Worm (Caenorhabditis elegans): ENCODE measurements around the gene Y43F8B.15.

Y43F8B.15 gene

ce11 chrV:19462020-19462419 lies at the start of gene Y43F8B.15:
Gene Y43F8B.15 (minus strand): TSS chrV:19462120.
- TF ChIP-seq unc-62 (GFP tag; optimal IDR thresholded peaks at IDR 0.05) = no peak

DNA sequence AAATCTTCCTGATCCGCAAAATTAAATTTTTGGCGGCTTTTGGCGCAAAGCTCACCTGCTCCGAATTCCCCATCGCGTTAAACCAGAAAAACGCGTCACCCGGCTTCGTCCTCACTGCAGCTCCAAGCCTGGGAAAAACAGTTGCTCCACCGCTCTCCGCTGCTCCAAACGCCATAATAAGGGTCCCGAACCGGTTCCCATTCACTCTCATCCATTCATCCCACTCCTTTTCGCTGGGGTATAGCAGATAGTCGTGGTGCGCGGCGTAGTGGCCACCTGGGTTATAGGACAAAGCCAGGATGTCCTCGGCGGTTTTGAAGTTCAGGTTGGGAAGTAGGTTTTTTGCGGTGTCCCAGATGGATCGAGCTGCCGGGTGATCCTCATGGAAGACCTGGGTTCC lies 49.0 kb upstream of the Y43F8B.15 start:
- TF ChIP-seq unc-62 (GFP tag; optimal IDR thresholded peaks at IDR 0.05) = no peak

- no peak for TF ChIP-seq unc-62 (GFP tag; optimal IDR thresholded peaks at IDR 0.05)
Observed at ce11 chrV:19510352-19510751, 48.4 kb upstream of the Y43F8B.15 start.

DNA sequence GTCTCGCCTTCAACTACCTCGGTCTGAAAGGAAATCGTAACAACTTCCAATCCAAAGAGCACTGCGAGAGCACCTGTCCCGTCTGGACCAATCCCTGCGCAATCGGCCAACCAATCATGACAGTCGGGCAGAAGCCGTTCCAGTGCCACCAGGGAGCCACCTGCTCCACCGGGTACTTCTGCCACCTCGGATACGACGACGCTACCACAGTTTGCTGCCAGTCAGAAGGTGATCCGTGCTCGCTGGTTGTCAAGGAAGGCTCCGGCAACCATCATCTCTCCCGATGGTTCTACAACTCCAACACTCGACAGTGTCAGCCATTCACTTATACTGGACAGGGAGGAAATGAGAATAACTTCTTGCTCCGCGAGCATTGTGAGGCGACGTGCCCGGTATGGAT lies 47.1 kb upstream of the Y43F8B.15 start:
- TF ChIP-seq unc-62 (GFP tag; optimal IDR thresholded peaks at IDR 0.05) = no peak

- TF ChIP-seq unc-62 (GFP tag; optimal IDR thresholded peaks at IDR 0.05) = no peak
Observed at ce11 chrV:19502579-19503151, 40.7 kb upstream of the Y43F8B.15 start, which contains the start of gene Y43F8B.3. Gene Y43F8B.3 (plus strand): TSS chrV:19503101.

DNA sequence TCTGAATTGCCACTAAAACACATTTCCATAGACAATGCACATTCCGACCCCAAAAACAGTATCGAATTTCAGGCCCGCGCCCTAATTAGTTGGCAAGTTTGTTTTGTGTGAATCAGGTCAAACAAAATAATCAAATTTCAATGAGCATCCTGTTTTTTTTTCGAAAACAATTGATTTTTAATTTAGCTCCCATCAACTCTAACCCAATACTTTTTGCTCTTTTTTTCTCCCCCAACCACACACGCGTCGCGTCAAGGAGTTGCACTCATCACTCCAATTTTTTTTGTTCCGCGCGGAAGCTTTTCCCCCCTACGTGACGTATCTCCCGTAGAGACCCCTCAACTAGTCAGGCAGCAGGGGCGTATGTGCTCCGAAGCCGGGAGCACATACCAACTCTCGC lies 39.5 kb upstream of the Y43F8B.15 start:
- TF ChIP-seq unc-62 (GFP tag; optimal IDR thresholded peaks at IDR 0.05) = no peak

ce11 chrV:19497087-19497486 lies 35.2 kb upstream of the Y43F8B.15 start:
- no peak for TF ChIP-seq unc-62 (GFP tag; optimal IDR thresholded peaks at IDR 0.05)

- TF ChIP-seq unc-62 (GFP tag; optimal IDR thresholded peaks at IDR 0.05) = no peak
Observed at ce11 chrV:19495587-19495986, 33.7 kb upstream of the Y43F8B.15 start, which contains the start of gene scl-21. Gene scl-21 (minus strand): TSS chrV:19495687.

ce11 chrV:19495145-19495544 lies 33.2 kb upstream of the Y43F8B.15 start:
- TF ChIP-seq unc-62 (GFP tag; optimal IDR thresholded peaks at IDR 0.05) = no peak

DNA sequence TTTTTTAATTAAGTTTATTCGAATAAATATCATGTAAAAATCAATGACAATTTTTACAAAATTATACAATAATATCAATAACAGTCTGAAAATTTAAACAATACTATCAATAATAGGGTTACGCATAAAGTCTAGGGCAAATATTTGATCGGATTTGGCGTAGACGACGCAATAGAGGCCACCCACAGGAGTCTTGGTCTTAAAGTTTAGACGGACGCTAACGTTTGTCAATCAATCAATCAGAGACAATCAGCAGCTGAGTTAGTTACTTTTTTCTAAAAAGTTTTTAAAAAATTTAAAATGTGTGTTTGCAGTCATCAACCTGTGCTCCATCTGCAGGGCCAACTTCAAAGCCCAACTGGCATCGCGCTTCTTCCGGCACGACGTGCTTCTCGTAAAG lies 29.4 kb upstream of the Y43F8B.15 start, which contains the start of gene Y43F8B.29:
Y43F8B.29 (plus strand) TSS at position 301 of the 400 bp plus-strand sequence.
- TF ChIP-seq unc-62 (GFP tag; optimal IDR thresholded peaks at IDR 0.05) = no peak

DNA sequence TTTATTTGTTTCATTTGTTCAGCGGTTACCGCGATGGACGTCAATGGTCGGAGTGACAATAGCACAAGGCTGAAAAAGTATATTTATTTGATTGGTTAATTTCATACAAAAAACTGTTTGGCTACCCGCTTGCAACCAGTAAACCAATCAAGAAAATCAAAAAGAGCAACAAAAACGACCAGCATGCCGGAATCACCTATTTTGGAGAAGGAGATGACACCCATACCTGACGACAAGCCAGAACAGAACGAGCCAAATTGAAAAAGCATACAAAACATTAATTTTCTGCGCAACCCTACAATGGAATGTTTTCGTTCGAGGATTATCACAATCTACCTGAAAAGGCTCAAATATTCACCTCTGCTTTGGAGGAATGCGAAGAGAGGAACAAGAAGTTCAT lies 28.5 kb upstream of the Y43F8B.15 start, which contains the start of gene Y43F8B.7:
Y43F8B.7 (plus strand) TSS at position 301 of the 400 bp plus-strand sequence.
- TF ChIP-seq unc-62 (GFP tag; optimal IDR thresholded peaks at IDR 0.05) = no peak

ce11 chrV:19485690-19486089 lies 23.8 kb upstream of the Y43F8B.15 start, which contains the start of gene Y43F8B.18:
Gene Y43F8B.18 (plus strand): TSS chrV:19485990.
- TF ChIP-seq unc-62 (GFP tag; optimal IDR thresholded peaks at IDR 0.05) = no peak

DNA sequence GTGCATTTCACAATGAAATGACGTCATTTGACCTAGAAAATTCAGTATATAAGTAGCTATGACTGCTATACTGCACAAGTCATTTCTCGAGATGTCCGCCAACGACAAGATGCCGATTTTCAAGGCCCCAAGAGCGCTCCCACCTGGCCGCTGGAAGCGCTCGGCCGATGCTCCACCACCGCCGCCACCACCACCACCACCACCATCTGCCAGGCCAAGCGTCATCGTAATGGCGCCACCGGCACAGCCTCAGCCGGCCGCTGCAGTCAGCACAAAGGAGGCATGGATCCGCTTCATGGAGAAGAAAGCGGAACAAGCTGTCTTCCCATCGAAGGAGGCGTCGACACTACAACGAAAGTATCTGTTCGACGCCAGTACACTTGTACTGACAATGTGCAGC lies 23.3 kb upstream of the Y43F8B.15 start, which contains the start of gene Y43F8B.28:
Y43F8B.28 (plus strand) TSS at position 59 of the 400 bp plus-strand sequence.
- no peak for TF ChIP-seq unc-62 (GFP tag; optimal IDR thresholded peaks at IDR 0.05)

ce11 chrV:19484507-19484906 lies 22.6 kb upstream of the Y43F8B.15 start, which contains the start of gene Y43F8B.17:
Gene Y43F8B.17 (plus strand): TSS chrV:19484721.
- TF ChIP-seq unc-62 (GFP tag; optimal IDR thresholded peaks at IDR 0.05) = no peak

- TF ChIP-seq unc-62 (GFP tag; optimal IDR thresholded peaks at IDR 0.05) = no peak
Observed at ce11 chrV:19482535-19482934, 20.6 kb upstream of the Y43F8B.15 start, which contains the start of gene Y43F8B.22. Gene Y43F8B.22 (plus strand): TSS chrV:19482835.

ce11 chrV:19477852-19478251 lies 15.9 kb upstream of the Y43F8B.15 start, which contains the start of gene Y43F8B.9:
Gene Y43F8B.9 (plus strand): TSS chrV:19478152.
- no peak for TF ChIP-seq unc-62 (GFP tag; optimal IDR thresholded peaks at IDR 0.05)

DNA sequence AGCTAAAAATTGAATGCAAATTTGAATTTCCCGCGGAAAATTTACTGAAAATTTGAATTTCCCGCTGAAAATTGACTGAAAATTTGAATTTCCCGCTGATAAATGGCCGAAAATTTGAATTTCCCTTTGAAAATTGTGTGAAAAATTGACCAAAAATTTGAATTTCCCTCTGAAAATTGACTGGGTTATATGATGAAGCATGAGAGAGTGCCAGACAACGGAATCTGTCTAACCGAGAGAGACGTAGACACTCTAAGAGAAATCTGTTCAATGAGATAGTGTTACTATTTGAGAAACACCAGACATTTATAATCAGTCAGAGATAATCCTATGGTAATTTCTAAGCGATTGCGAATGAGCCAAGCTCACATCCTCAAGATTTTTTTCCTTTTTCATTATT lies 15.4 kb upstream of the Y43F8B.15 start:
- no peak for TF ChIP-seq unc-62 (GFP tag; optimal IDR thresholded peaks at IDR 0.05)
